Worm (Caenorhabditis elegans): Measurements from ENCODE around the gene mks-3.

ce11 chrII:7577412-7577811, 6.0 kb downstream of the mks-3 start, which contains the start of gene F35D2.6:
- TF ChIP-seq lin-35 (GFP tag; optimal IDR thresholded peaks at IDR 0.05), result no peak
- TF ChIP-seq mxl-1 (tag; optimal IDR thresholded peaks at IDR 0.05), result no peak
- no peak for TF ChIP-seq pha-4 (tag; optimal IDR thresholded peaks at IDR 0.05)
- no peak for TF ChIP-seq ama-1 (optimal IDR thresholded peaks at IDR 0.05)
- no peak for TF ChIP-seq ama-1 (GFP tag; optimal IDR thresholded peaks at IDR 0.05)
- no peak for TF ChIP-seq zfh-2 (GFP tag; conservative IDR thresholded peaks at IDR 0.05)
- TF ChIP-seq aptf-2 (GFP tag; conservative IDR thresholded peaks at IDR 0.05), result no peak
- TF ChIP-seq lsy-27 (tag; optimal IDR thresholded peaks at IDR 0.05; ENCODE audit: borderline replicate concordance, insufficient read depth), result no peak
